Worm (Caenorhabditis elegans): ENCODE results near the gene pgp-10.

pgp-10 gene

ce11 chrX:7128615-7129014 is 30.2 kb upstream of the pgp-10 start:
- TF ChIP-seq ets-7 (tag; optimal IDR thresholded peaks at IDR 0.05): no peak
- TF ChIP-seq ceh-36 (tag; optimal IDR thresholded peaks at IDR 0.05): no peak
- TF ChIP-seq hnd-1 (tag; optimal IDR thresholded peaks at IDR 0.05): no peak
- TF ChIP-seq scrt-1 (GFP tag; IDR thresholded peaks at IDR 0.05): no peak
- TF ChIP-seq ama-1 (optimal IDR thresholded peaks at IDR 0.05): no peak
- TF ChIP-seq tra-4 (tag; optimal IDR thresholded peaks at IDR 0.05): no peak
- TF ChIP-seq hmbx-1 (tag; optimal IDR thresholded peaks at IDR 0.05): no peak
- no peak for TF ChIP-seq aly-1 (tag; optimal IDR thresholded peaks at IDR 0.05)
- TF ChIP-seq tbx-37 (GFP tag; conservative IDR thresholded peaks at IDR 0.05): no peak
- no peak for TF ChIP-seq hmg-4 (GFP tag; optimal IDR thresholded peaks at IDR 0.05)
- TF ChIP-seq flt-1 (GFP tag; IDR thresholded peaks at IDR 0.05): no peak
- no peak for TF ChIP-seq ceh-13 (GFP tag; optimal IDR thresholded peaks at IDR 0.05)
- TF ChIP-seq B0310.2 (tag; optimal IDR thresholded peaks at IDR 0.05): no peak
- TF ChIP-seq pes-1 (GFP tag; IDR thresholded peaks at IDR 0.05): no peak
- TF ChIP-seq tbx-11 (GFP tag; IDR thresholded peaks at IDR 0.05): no peak
- TF ChIP-seq sea-1 (GFP tag; conservative IDR thresholded peaks at IDR 0.05): no peak
- no peak for TF ChIP-seq F13C5.2 (tag; optimal IDR thresholded peaks at IDR 0.05)

- TF ChIP-seq tra-4 (tag; optimal IDR thresholded peaks at IDR 0.05) (no peak), hmbx-1 (tag; optimal IDR thresholded peaks at IDR 0.05) (no peak), ets-7 (tag; optimal IDR thresholded peaks at IDR 0.05) (no peak), F13C5.2 (tag; optimal IDR thresholded peaks at IDR 0.05) (no peak), tbx-11 (GFP tag; IDR thresholded peaks at IDR 0.05) (no peak), tbx-37 (GFP tag; conservative IDR thresholded peaks at IDR 0.05) (no peak), ceh-13 (GFP tag; optimal IDR thresholded peaks at IDR 0.05) (no peak), ceh-36 (tag; optimal IDR thresholded peaks at IDR 0.05) (no peak), pes-1 (GFP tag; IDR thresholded peaks at IDR 0.05) (no peak), sea-1 (GFP tag; conservative IDR thresholded peaks at IDR 0.05) (no peak), flt-1 (GFP tag; IDR thresholded peaks at IDR 0.05) (no peak), ama-1 (optimal IDR thresholded peaks at IDR 0.05) (no peak), hnd-1 (tag; optimal IDR thresholded peaks at IDR 0.05) (no peak), scrt-1 (GFP tag; IDR thresholded peaks at IDR 0.05) (no peak), hmg-4 (GFP tag; optimal IDR thresholded peaks at IDR 0.05) (no peak), B0310.2 (tag; optimal IDR thresholded peaks at IDR 0.05) (no peak)
Measured at ce11 chrX:7129460-7129859, 29.4 kb upstream of the pgp-10 start.

ce11 chrX:7131206-7131605 is 27.6 kb upstream of the pgp-10 start:
- TF ChIP-seq tbx-11 (GFP tag; IDR thresholded peaks at IDR 0.05) (no peak), B0310.2 (tag; optimal IDR thresholded peaks at IDR 0.05) (no peak), hnd-1 (tag; optimal IDR thresholded peaks at IDR 0.05) (no peak), scrt-1 (GFP tag; IDR thresholded peaks at IDR 0.05) (no peak), ceh-13 (GFP tag; optimal IDR thresholded peaks at IDR 0.05) (no peak), aly-1 (tag; optimal IDR thresholded peaks at IDR 0.05) (no peak), sea-1 (GFP tag; conservative IDR thresholded peaks at IDR 0.05) (no peak), pes-1 (GFP tag; IDR thresholded peaks at IDR 0.05) (no peak), tbx-37 (GFP tag; conservative IDR thresholded peaks at IDR 0.05) (no peak), ceh-36 (tag; optimal IDR thresholded peaks at IDR 0.05) (no peak), ets-7 (tag; optimal IDR thresholded peaks at IDR 0.05) (no peak), hmg-4 (GFP tag; optimal IDR thresholded peaks at IDR 0.05) (no peak), tra-4 (tag; optimal IDR thresholded peaks at IDR 0.05) (no peak), ama-1 (optimal IDR thresholded peaks at IDR 0.05) (no peak), hmbx-1 (tag; optimal IDR thresholded peaks at IDR 0.05) (no peak), flt-1 (GFP tag; IDR thresholded peaks at IDR 0.05) (no peak), F13C5.2 (tag; optimal IDR thresholded peaks at IDR 0.05) (no peak)

DNA sequence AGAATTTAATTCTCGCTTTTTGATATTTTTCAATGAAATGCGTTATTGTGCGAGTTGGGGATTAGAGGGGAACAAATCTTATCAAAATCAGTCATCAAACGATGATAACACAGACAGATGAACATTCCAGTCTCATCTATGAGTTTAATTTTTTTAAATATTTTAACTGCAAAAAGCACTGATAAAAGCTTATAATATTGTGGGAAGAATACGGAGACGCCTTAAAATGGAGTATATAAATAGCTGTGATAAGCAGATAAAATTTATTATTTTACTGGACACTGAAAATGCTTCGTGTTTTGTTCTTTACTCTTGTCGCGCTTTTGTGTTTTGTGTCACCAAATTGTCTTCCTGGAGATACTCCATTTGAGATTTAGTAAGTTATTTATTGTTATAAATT is 19.2 kb upstream of the pgp-10 start, which contains the start of gene clec-86:
Gene clec-86 (plus strand): TSS at position 262 of the 400 bp plus-strand sequence.
- TF ChIP-seq ceh-36 (tag; optimal IDR thresholded peaks at IDR 0.05) (no peak), aly-1 (tag; optimal IDR thresholded peaks at IDR 0.05) (no peak), hmg-4 (GFP tag; optimal IDR thresholded peaks at IDR 0.05) (no peak), hmbx-1 (tag; optimal IDR thresholded peaks at IDR 0.05) (no peak), ets-7 (tag; optimal IDR thresholded peaks at IDR 0.05) (no peak), B0310.2 (tag; optimal IDR thresholded peaks at IDR 0.05) (no peak), ceh-13 (GFP tag; optimal IDR thresholded peaks at IDR 0.05) (no peak), ama-1 (optimal IDR thresholded peaks at IDR 0.05) (no peak), flt-1 (GFP tag; IDR thresholded peaks at IDR 0.05) (no peak), tra-4 (tag; optimal IDR thresholded peaks at IDR 0.05) (no peak), sea-1 (GFP tag; conservative IDR thresholded peaks at IDR 0.05) (no peak), tbx-11 (GFP tag; IDR thresholded peaks at IDR 0.05) (no peak), tbx-37 (GFP tag; conservative IDR thresholded peaks at IDR 0.05) (no peak), hnd-1 (tag; optimal IDR thresholded peaks at IDR 0.05) (no peak)

ce11 chrX:7140682-7141254 is 18.1 kb upstream of the pgp-10 start:
- no peak for TF ChIP-seq tra-4 (tag; optimal IDR thresholded peaks at IDR 0.05)
- no peak for TF ChIP-seq ama-1 (optimal IDR thresholded peaks at IDR 0.05)
- no peak for TF ChIP-seq aly-1 (tag; optimal IDR thresholded peaks at IDR 0.05)
- TF ChIP-seq hmbx-1 (tag; optimal IDR thresholded peaks at IDR 0.05): no peak
- no peak for TF ChIP-seq B0310.2 (tag; optimal IDR thresholded peaks at IDR 0.05)
- TF ChIP-seq tbx-37 (GFP tag; conservative IDR thresholded peaks at IDR 0.05): no peak
- no peak for TF ChIP-seq pes-1 (GFP tag; IDR thresholded peaks at IDR 0.05)
- TF ChIP-seq ceh-13 (GFP tag; optimal IDR thresholded peaks at IDR 0.05): no peak
- TF ChIP-seq ceh-36 (tag; optimal IDR thresholded peaks at IDR 0.05): no peak
- no peak for TF ChIP-seq scrt-1 (GFP tag; IDR thresholded peaks at IDR 0.05)
- no peak for TF ChIP-seq F13C5.2 (tag; optimal IDR thresholded peaks at IDR 0.05)
- no peak for TF ChIP-seq flt-1 (GFP tag; IDR thresholded peaks at IDR 0.05)
- no peak for TF ChIP-seq hnd-1 (tag; optimal IDR thresholded peaks at IDR 0.05)
- no peak for TF ChIP-seq hmg-4 (GFP tag; optimal IDR thresholded peaks at IDR 0.05)

- no peak for TF ChIP-seq hmg-4 (GFP tag; optimal IDR thresholded peaks at IDR 0.05)
- no peak for TF ChIP-seq tbx-11 (GFP tag; IDR thresholded peaks at IDR 0.05)
- no peak for TF ChIP-seq ceh-13 (GFP tag; optimal IDR thresholded peaks at IDR 0.05)
- TF ChIP-seq tra-4 (tag; optimal IDR thresholded peaks at IDR 0.05): no peak
- TF ChIP-seq pes-1 (GFP tag; IDR thresholded peaks at IDR 0.05): no peak
- TF ChIP-seq ama-1 (optimal IDR thresholded peaks at IDR 0.05): peak; percentile 17
- no peak for TF ChIP-seq ceh-36 (tag; optimal IDR thresholded peaks at IDR 0.05)
Measured at ce11 chrX:7143515-7143914, 15.3 kb upstream of the pgp-10 start, which contains the start of gene alh-10. Gene alh-10, minus strand, starts transcription at chrX:7143641.

DNA sequence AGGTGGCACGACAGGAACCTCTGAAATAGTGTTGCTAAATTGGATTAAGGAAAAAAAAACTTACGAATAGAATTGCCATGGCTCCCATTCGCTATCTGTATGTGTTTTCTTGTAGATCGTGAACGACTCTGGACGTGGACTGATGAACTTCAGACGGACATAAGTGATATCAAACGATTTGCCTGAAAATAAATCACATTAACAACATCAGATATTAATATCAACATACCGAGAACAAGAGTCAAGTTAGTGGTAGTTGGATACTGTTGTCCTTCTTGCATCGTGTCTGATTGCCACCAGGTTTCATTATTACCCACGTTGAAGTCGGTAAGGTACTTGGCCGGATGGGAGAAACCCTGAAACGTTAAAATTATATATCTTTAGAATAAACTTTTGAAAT is 9.2 kb upstream of the pgp-10 start:
- no peak for TF ChIP-seq ceh-36 (tag; optimal IDR thresholded peaks at IDR 0.05)
- TF ChIP-seq tbx-37 (GFP tag; conservative IDR thresholded peaks at IDR 0.05): no peak
- no peak for TF ChIP-seq ama-1 (optimal IDR thresholded peaks at IDR 0.05)
- TF ChIP-seq tra-4 (tag; optimal IDR thresholded peaks at IDR 0.05): no peak
- no peak for TF ChIP-seq sea-1 (GFP tag; conservative IDR thresholded peaks at IDR 0.05)
- TF ChIP-seq aly-1 (tag; optimal IDR thresholded peaks at IDR 0.05): no peak
- TF ChIP-seq ets-7 (tag; optimal IDR thresholded peaks at IDR 0.05): no peak
- TF ChIP-seq B0310.2 (tag; optimal IDR thresholded peaks at IDR 0.05): no peak
- TF ChIP-seq tbx-11 (GFP tag; IDR thresholded peaks at IDR 0.05): no peak
- TF ChIP-seq hmbx-1 (tag; optimal IDR thresholded peaks at IDR 0.05): no peak
- TF ChIP-seq hnd-1 (tag; optimal IDR thresholded peaks at IDR 0.05): no peak
- TF ChIP-seq pes-1 (GFP tag; IDR thresholded peaks at IDR 0.05): no peak
- TF ChIP-seq ceh-13 (GFP tag; optimal IDR thresholded peaks at IDR 0.05): no peak
- no peak for TF ChIP-seq F13C5.2 (tag; optimal IDR thresholded peaks at IDR 0.05)
- no peak for TF ChIP-seq scrt-1 (GFP tag; IDR thresholded peaks at IDR 0.05)

Measured in whole organism, early embryonic.